Fruit fly (Drosophila melanogaster): ENCODE measurements around the gene Takl2.

Gene Takl2

dm6 chr3R:22718401-22718800, 15.2 kb downstream of the Takl2 start:
- no peak for TF ChIP-seq Myc (optimal IDR thresholded peaks at IDR 0.05)
- no peak for TF ChIP-seq Sin3A (optimal IDR thresholded peaks at IDR 0.05)
- no peak for TF ChIP-seq h (optimal IDR thresholded peaks at IDR 0.05)
- no peak for TF ChIP-seq psq (optimal IDR thresholded peaks at IDR 0.05)
- TF ChIP-seq insv (optimal IDR thresholded peaks at IDR 0.05): no peak
- TF ChIP-seq ttk (optimal IDR thresholded peaks at IDR 0.05): no peak

DNA sequence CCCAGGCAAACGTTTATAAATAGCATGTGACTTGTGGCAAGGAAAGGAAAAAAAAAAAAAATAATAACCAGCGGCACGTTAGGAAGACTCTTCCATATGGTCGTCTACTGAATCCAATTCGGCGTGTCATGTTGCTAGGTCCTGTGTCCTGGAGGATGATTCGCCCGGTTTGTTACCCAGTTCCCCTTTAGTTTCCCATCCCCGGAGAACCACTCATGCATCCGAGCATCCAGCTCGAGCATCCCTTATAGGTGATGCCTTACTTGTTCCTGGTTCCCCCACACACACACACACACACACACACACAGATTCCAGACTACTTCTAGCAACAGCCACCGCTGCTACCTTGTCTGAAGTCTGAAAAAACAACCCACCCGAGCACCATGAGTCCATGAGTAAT, 15.8 kb downstream of the Takl2 start:
- no peak for TF ChIP-seq psq (optimal IDR thresholded peaks at IDR 0.05)
- no peak for TF ChIP-seq Sin3A (optimal IDR thresholded peaks at IDR 0.05)
- no peak for TF ChIP-seq ttk (optimal IDR thresholded peaks at IDR 0.05)
- no peak for TF ChIP-seq insv (optimal IDR thresholded peaks at IDR 0.05)

dm6 chr3R:22710662-22711061, 23.0 kb downstream of the Takl2 start, which contains the start of gene CG4907:
Gene CG4907 (minus strand): TSS chr3R:22710762.
- TF ChIP-seq insv (optimal IDR thresholded peaks at IDR 0.05) (no peak), psq (optimal IDR thresholded peaks at IDR 0.05) (no peak), h (optimal IDR thresholded peaks at IDR 0.05) (no peak), ttk (optimal IDR thresholded peaks at IDR 0.05) (no peak), Myc (optimal IDR thresholded peaks at IDR 0.05) (no peak), Sin3A (optimal IDR thresholded peaks at IDR 0.05) (no peak)

- no peak for TF ChIP-seq ttk (optimal IDR thresholded peaks at IDR 0.05)
- no peak for TF ChIP-seq Myc (optimal IDR thresholded peaks at IDR 0.05)
- TF ChIP-seq psq (optimal IDR thresholded peaks at IDR 0.05): no peak
- no peak for TF ChIP-seq h (optimal IDR thresholded peaks at IDR 0.05)
- no peak for TF ChIP-seq insv (optimal IDR thresholded peaks at IDR 0.05)
- no peak for TF ChIP-seq Sin3A (optimal IDR thresholded peaks at IDR 0.05)
Observed at dm6 chr3R:22707178-22707577, 26.5 kb downstream of the Takl2 start, which contains the start of gene CG13842. Gene CG13842 (minus strand): TSS chr3R:22707278.

- TF ChIP-seq Sin3A (optimal IDR thresholded peaks at IDR 0.05): no peak
- TF ChIP-seq Myc (optimal IDR thresholded peaks at IDR 0.05): no peak
- no peak for TF ChIP-seq ttk (optimal IDR thresholded peaks at IDR 0.05)
- TF ChIP-seq insv (optimal IDR thresholded peaks at IDR 0.05): no peak
- no peak for TF ChIP-seq h (optimal IDR thresholded peaks at IDR 0.05)
Observed at dm6 chr3R:22701793-22702192, 31.9 kb downstream of the Takl2 start, which contains the start of the genes CG6972 and CCAP. Gene CG6972 (plus strand): TSS chr3R:22702007. Gene CCAP (minus strand): TSS chr3R:22702084.

dm6 chr3R:22698208-22698607, 35.4 kb downstream of the Takl2 start, which contains the start of gene Cyp6d4:
Gene Cyp6d4 (plus strand): TSS chr3R:22698319.
- TF ChIP-seq Sin3A (optimal IDR thresholded peaks at IDR 0.05) (no peak), insv (optimal IDR thresholded peaks at IDR 0.05) (no peak), Myc (optimal IDR thresholded peaks at IDR 0.05) (no peak), psq (optimal IDR thresholded peaks at IDR 0.05) (no peak), h (optimal IDR thresholded peaks at IDR 0.05) (no peak), ttk (optimal IDR thresholded peaks at IDR 0.05) (no peak)

DNA sequence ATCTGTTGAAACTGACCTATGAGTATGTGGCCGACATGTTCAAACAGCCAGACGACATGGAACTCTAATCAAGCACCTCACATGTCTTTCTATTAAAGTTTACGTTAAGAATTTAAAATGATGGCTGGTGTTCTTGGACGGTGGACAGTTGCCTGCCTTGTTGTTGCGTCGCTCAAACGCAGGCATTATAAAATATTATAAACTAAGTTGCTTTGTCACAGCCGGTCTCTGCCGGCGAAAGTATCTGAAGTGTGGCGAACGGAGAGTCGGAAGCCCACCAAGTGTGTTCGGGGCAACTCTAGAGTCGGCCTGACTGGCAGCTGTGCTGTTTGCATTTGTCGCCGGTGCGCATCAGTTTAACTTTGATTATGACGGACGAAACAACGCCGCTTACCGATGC, 39.0 kb downstream of the Takl2 start, which contains the start of gene cd:
Gene cd (plus strand): TSS at position 301 of the 400 bp plus-strand sequence.
- TF ChIP-seq h (optimal IDR thresholded peaks at IDR 0.05): no peak
- TF ChIP-seq psq (optimal IDR thresholded peaks at IDR 0.05): no peak
- no peak for TF ChIP-seq ttk (optimal IDR thresholded peaks at IDR 0.05)
- no peak for TF ChIP-seq Sin3A (optimal IDR thresholded peaks at IDR 0.05)
- no peak for TF ChIP-seq Myc (optimal IDR thresholded peaks at IDR 0.05)
- no peak for TF ChIP-seq insv (optimal IDR thresholded peaks at IDR 0.05)

DNA sequence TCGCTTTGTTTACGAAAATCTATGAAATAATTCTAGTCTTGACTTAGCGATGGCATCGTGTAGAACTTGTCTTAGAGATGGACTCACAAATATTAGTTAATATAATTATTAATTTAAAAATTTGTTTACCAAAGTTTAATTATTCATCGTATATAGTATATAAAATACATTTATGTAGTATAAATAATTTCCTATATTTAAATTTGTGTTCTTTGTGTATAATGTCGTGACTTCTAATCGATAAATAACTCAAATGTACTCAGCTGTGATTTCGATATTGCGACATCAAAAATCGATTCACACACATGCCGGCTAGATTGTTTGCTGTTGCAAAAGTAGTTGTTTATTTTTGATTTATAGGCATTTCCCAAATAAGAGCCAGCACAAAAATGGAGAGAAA, 43.3 kb downstream of the Takl2 start, which contains the start of the genes wfs1 and Nup133:
Gene wfs1 (minus strand): TSS at position 70 of the 400 bp plus-strand sequence.
Gene Nup133 (plus strand): TSS at position 297 of the 400 bp plus-strand sequence.
- TF ChIP-seq psq (optimal IDR thresholded peaks at IDR 0.05) (no peak), insv (optimal IDR thresholded peaks at IDR 0.05) (no peak), Myc (optimal IDR thresholded peaks at IDR 0.05) (no peak), h (optimal IDR thresholded peaks at IDR 0.05) (no peak), ttk (optimal IDR thresholded peaks at IDR 0.05) (no peak), Sin3A (optimal IDR thresholded peaks at IDR 0.05) (no peak)

DNA sequence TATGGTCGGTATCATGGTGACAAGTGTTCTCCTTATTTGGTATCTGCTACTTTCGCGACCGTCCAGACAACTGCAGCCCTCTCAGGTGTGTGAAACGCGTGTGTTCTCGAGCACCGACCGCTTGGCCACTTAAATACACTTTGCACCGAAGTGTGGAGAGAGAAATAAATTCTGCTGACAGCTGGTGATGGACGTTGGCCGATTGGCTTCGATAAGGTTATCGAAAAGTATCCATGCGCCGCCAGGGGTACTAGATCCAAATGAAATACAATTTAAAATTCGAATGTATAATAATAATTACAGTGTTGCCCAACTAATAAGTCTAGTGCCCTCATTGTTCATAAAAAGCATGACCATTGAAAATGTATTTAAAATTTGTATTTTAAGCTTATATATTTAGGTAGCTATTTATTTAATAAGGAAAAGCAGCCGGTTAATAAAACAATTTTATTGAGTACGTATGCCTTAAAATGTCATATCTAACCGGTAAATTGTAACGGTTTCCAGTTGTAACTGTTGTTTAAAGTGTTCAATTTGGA, 47.2 kb downstream of the Takl2 start, which contains the start of the genes Gclm and CG17625:
Gene Gclm (minus strand): TSS at position 175 of the 539 bp plus-strand sequence.
Gene CG17625 (plus strand): TSS at position 514 of the 539 bp plus-strand sequence.
- TF ChIP-seq psq (optimal IDR thresholded peaks at IDR 0.05) (no peak), h (optimal IDR thresholded peaks at IDR 0.05) (no peak)

DNA sequence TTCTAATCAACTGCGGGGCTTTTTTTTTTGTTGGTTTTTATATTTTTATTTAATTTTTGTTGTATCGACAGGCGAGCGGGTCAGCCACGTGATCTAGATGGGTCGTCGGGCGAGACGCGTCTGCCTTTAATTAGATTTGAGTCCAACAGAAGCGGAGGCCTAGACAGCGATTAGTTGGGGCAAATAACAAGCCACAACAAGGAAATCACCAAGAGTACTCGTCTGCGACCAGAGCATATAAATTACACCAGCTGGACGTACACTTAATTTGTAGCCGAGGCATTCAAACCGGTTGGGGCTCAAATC, 48.8 kb downstream of the Takl2 start:
- TF ChIP-seq h (optimal IDR thresholded peaks at IDR 0.05): no peak
- TF ChIP-seq psq (optimal IDR thresholded peaks at IDR 0.05): no peak
- TF ChIP-seq Sin3A (optimal IDR thresholded peaks at IDR 0.05): no peak
- no peak for TF ChIP-seq insv (optimal IDR thresholded peaks at IDR 0.05)
- no peak for TF ChIP-seq Myc (optimal IDR thresholded peaks at IDR 0.05)
- no peak for TF ChIP-seq ttk (optimal IDR thresholded peaks at IDR 0.05)

DNA sequence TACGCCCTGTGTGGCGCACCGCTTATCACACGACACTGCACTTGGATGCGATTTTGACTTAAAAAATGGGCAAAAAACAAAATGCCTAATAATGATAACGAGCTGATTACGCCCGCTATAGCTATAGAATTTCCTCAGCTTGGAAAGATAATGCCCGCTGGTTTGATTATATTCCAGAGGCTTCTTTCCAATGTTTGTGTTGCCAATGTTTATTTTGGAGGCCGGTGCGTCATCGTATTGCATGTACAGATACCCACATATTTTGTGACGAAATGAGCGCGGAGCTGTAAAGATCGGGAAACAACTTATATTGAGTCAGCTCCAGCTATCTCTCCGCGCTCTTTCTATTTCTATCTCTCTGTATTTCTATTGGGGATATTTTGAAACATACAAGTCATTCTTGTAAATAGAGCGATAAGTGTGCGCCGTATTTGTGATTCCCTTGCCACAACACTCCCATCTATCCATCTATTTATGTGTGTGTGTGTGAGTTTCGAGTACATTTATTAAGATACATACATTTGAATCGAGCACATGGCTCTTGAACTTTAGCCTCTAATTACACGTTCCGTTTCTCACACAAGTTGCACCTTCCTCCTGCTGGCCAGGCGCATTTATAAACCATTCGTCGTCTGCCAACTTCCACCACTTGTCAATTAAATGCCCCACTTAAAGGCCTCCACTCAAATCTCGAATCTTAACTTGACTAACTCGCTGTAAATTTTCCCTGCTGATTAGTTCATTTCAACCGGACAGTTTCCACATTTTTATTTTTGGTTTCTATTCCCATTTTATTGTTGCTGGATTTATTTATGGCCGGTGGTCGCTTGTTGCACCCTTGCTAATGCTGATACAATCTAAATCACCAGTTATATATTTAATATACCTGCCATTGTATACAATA, 49.4 kb downstream of the Takl2 start:
- TF ChIP-seq h (optimal IDR thresholded peaks at IDR 0.05): no peak
- TF ChIP-seq Sin3A (optimal IDR thresholded peaks at IDR 0.05): no peak
- TF ChIP-seq ttk (optimal IDR thresholded peaks at IDR 0.05): no peak
- no peak for TF ChIP-seq Myc (optimal IDR thresholded peaks at IDR 0.05)
- TF ChIP-seq insv (optimal IDR thresholded peaks at IDR 0.05): no peak
- TF ChIP-seq psq (optimal IDR thresholded peaks at IDR 0.05): no peak

All from Kc167 (cell line).